Worm (Caenorhabditis elegans) whole organism, L3 larva: ENCODE data around the gene C12D5.9.

Source experiments
- R02D3.7 ChIP-seq: fragments of 150-350 bp; optimal IDR thresholded peaks from 2 replicates; lab custom pipeline; 2014; ENCODE audit warnings: missing biosample characterization, missing genetic modification characterization
- aly-2 ChIP-seq: fragments of 150-350 bp; optimal IDR thresholded peaks from 2 replicates; lab custom pipeline; 2014; ENCODE audit warnings: missing biosample characterization, missing genetic modification characterization
- ceh-16 ChIP-seq: sonication (generic microtip); optimal IDR thresholded peaks from 2 replicates; lab custom pipeline; 2017; ENCODE audit warnings: missing biosample characterization, missing genetic modification characterization
- ceh-28 ChIP-seq: fragments of 150-350 bp; optimal IDR thresholded peaks from 2 replicates; lab custom pipeline; 2014; ENCODE audit warnings: missing biosample characterization, missing genetic modification reagents, missing genetic modification characterization
- ceh-82 ChIP-seq: fragments of 150-350 bp; optimal IDR thresholded peaks from 2 replicates; lab custom pipeline; 2014; ENCODE audit warnings: missing biosample characterization, missing genetic modification characterization
- ceh-9 ChIP-seq: sonication (generic microtip); optimal IDR thresholded peaks from 2 replicates; lab custom pipeline; 2018; ENCODE audit warnings: missing biosample characterization, missing genetic modification characterization
- daf-12 ChIP-seq: fragments of 150-350 bp; optimal IDR thresholded peaks from 2 replicates; lab custom pipeline; 2014; ENCODE audit warnings: missing biosample characterization, missing genetic modification reagents, missing genetic modification characterization
- egl-5 ChIP-seq: fragments of 150-350 bp; optimal IDR thresholded peaks from 2 replicates; lab custom pipeline; 2017; ENCODE audit warnings: missing biosample characterization, missing genetic modification reagents, missing genetic modification characterization, inconsistent platforms
- elt-1 ChIP-seq: fragments of 150-350 bp; optimal IDR thresholded peaks from 2 replicates; lab custom pipeline; 2014; ENCODE audit warnings: missing biosample characterization, missing genetic modification characterization
- elt-2 ChIP-seq: sonication (generic microtip); optimal IDR thresholded peaks from 2 replicates; lab custom pipeline; 2016; ENCODE audit warnings: missing genetic modification reagents, mild to moderate bottlenecking, missing genetic modification characterization, missing compliant biosample characterization
- elt-3 ChIP-seq, 3 experiments: fragments of 150-350 bp in 1 of 3; sonication (generic microtip) in 2 of 3; optimal IDR thresholded peaks; 2 replicates in 2 of 3; 4 replicates in 1 of 3; lab custom pipeline; 2014 to 2017; ENCODE audit warnings: missing biosample characterization in 3 of 3, missing genetic modification characterization in 3 of 3
- eor-1 ChIP-seq, 2 experiments: fragments of 150-350 bp; optimal IDR thresholded peaks; 2 replicates each; lab custom pipeline; 2014 to 2018; ENCODE audit warnings: missing biosample characterization in 2 of 2, missing genetic modification characterization in 2 of 2
- fkh-2 ChIP-seq: fragments of 150-350 bp; optimal IDR thresholded peaks from 2 replicates; lab custom pipeline; 2014; ENCODE audit warnings: missing biosample characterization, missing genetic modification reagents, missing genetic modification characterization
- fos-1 ChIP-seq: fragments of 150-350 bp; optimal IDR thresholded peaks from 2 replicates; lab custom pipeline; 2014; ENCODE audit warnings: missing biosample characterization, missing genetic modification characterization
- jun-1 ChIP-seq: fragments of 150-350 bp; optimal IDR thresholded peaks from 2 replicates; lab custom pipeline; 2014; ENCODE audit warnings: missing biosample characterization, missing genetic modification reagents, missing genetic modification characterization
- lin-15B ChIP-seq: fragments of 150-350 bp; optimal IDR thresholded peaks from 2 replicates; lab custom pipeline; 2014; ENCODE audit warnings: missing biosample characterization, missing genetic modification characterization
- lin-39 ChIP-seq: fragments of 150-350 bp; optimal IDR thresholded peaks from 2 replicates; lab custom pipeline; 2018; ENCODE audit warnings: missing biosample characterization, missing genetic modification reagents, missing genetic modification characterization
- mdl-1 ChIP-seq: fragments of 150-350 bp; optimal IDR thresholded peaks from 2 replicates; lab custom pipeline; 2014; ENCODE audit warnings: missing biosample characterization, missing genetic modification characterization
- nfya-1 ChIP-seq: sonication (generic microtip); optimal IDR thresholded peaks from 2 replicates; lab custom pipeline; 2017; ENCODE audit warnings: missing genetic modification characterization, mild to moderate bottlenecking, missing compliant biosample characterization, antibody characterized with exemption, moderate library complexity; ENCODE audit not compliant: insufficient read depth
- nhr-12 ChIP-seq: fragments of 150-350 bp; optimal IDR thresholded peaks from 2 replicates; lab custom pipeline; 2014; ENCODE audit warnings: missing biosample characterization, missing genetic modification characterization
- nhr-23 ChIP-seq: fragments of 150-350 bp; optimal IDR thresholded peaks from 2 replicates; lab custom pipeline; 2014; ENCODE audit warnings: missing biosample characterization, missing genetic modification reagents, missing genetic modification characterization
- nhr-237 ChIP-seq: fragments of 150-350 bp; optimal IDR thresholded peaks from 2 replicates; lab custom pipeline; 2014; ENCODE audit warnings: missing biosample characterization, missing genetic modification characterization
- nhr-25 ChIP-seq: sonication (generic microtip); optimal IDR thresholded peaks from 2 replicates; lab custom pipeline; 2017; ENCODE audit warnings: missing biosample characterization, missing genetic modification characterization
- nhr-28 ChIP-seq: fragments of 150-350 bp; optimal IDR thresholded peaks from 2 replicates; lab custom pipeline; 2014; ENCODE audit warnings: missing biosample characterization, missing genetic modification characterization
- nhr-67 ChIP-seq: fragments of 150-350 bp; optimal IDR thresholded peaks from 2 replicates; lab custom pipeline; 2014; ENCODE audit warnings: missing biosample characterization, missing genetic modification characterization
- nhr-76 ChIP-seq: fragments of 150-350 bp; sonication (generic microtip); optimal IDR thresholded peaks from 5 replicates; lab custom pipeline; 2014; ENCODE audit warnings: missing biosample characterization, missing genetic modification characterization
- nhr-77 ChIP-seq: fragments of 150-350 bp; optimal IDR thresholded peaks from 2 replicates; lab custom pipeline; 2014; ENCODE audit warnings: missing biosample characterization, missing genetic modification characterization
- skn-1 ChIP-seq: fragments of 150-350 bp; optimal IDR thresholded peaks from 2 replicates; lab custom pipeline; 2014; ENCODE audit warnings: missing biosample characterization, missing genetic modification characterization
- snpc-4 ChIP-seq: fragments of 150-350 bp; optimal IDR thresholded peaks from 2 replicates; lab custom pipeline; 2014; ENCODE audit warnings: missing biosample characterization, missing genetic modification characterization
- tbx-2 ChIP-seq: sonication (generic microtip); optimal IDR thresholded peaks from 2 replicates; lab custom pipeline; 2016; ENCODE audit warnings: mild to moderate bottlenecking, missing genetic modification characterization, missing compliant biosample characterization
- unc-39 ChIP-seq: sonication (generic microtip); optimal IDR thresholded peaks from 4 replicates; lab custom pipeline; 2017; ENCODE audit warnings: missing biosample characterization, missing genetic modification characterization
- unc-62 ChIP-seq: fragments of 150-350 bp; sonication (generic microtip); optimal IDR thresholded peaks from 4 replicates; lab custom pipeline; 2014; ENCODE audit warnings: missing biosample characterization, missing genetic modification reagents, missing genetic modification characterization
- zag-1 ChIP-seq: fragments of 150-350 bp; optimal IDR thresholded peaks from 2 replicates; lab custom pipeline; 2014; ENCODE audit warnings: missing biosample characterization, missing genetic modification characterization
- ztf-4 ChIP-seq: fragments of 150-350 bp; optimal IDR thresholded peaks from 2 replicates; lab custom pipeline; 2014; ENCODE audit warnings: missing biosample characterization, missing genetic modification characterization

Gene C12D5.9

DNA sequence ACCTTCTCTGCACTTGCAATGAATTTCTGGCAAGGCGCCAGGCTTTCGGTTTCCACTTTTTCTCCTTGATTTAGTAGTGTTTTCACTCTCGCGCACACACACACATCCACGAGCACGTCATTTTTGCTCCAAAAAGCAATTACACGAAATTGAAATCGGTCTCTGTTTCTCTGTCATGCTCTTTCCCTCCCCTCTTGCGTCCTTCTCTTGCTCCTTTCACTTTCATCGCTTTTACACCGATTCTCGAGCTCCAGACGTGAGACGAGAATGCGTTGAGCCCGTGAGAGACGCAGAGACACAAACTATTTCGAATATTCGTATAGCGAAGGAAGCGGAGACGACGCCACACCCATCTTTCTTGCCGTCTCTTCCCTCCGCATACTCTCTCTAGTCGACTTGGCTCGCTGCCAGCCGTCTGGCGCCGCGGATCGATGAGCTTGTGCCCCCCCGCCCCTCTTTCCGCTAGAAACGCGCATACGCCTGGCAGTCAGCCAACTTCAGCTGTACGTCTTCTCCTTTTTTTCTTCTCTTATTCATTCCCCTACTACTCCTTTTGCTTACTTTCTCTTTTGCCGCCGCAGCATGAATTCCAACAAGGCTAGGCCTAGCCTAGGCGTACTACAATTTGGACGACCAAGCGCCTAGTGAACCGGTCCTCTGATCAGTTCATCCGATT is 38.4 kb upstream of the C12D5.9 start (continued):
- TF ChIP-seq ztf-4 (no peak), lin-39 (tag; lab: Kevin White, UChicago) (peak; percentile 72), jun-1 (peak; percentile 67), zag-1 (tag; lab: Kevin White, UChicago) (peak; percentile 39), elt-2 (tag; lab: Kevin White, UChicago) (peak; percentile 57), egl-5 (tag; lab: Kevin White, UChicago) (peak; percentile 41), elt-1 (tag; lab: Kevin White, UChicago) (no peak), ceh-82 (tag; lab: Kevin White, UChicago) (peak; percentile 55), elt-3 (tag; optimal IDR thresholded peaks at IDR 0.05; lab: Kevin White, UChicago) (no peak), unc-39 (tag; lab: Kevin White, UChicago) (no peak), nhr-77 (no peak), mdl-1 (tag; lab: Kevin White, UChicago) (peak; percentile 38), ceh-28 (peak; percentile 76), nhr-25 (tag; lab: Kevin White, UChicago) (peak; percentile 69), fkh-2 (no peak), ceh-9 (tag; lab: Kevin White, UChicago) (no peak), daf-12 (tag; lab: Kevin White, UChicago) (no peak), skn-1 (tag; lab: Kevin White, UChicago) (peak; percentile 20), fos-1 (tag; lab: Kevin White, UChicago) (no peak), aly-2 (tag; lab: Kevin White, UChicago) (no peak)

- no peak for TF ChIP-seq daf-12 (tag; lab: Kevin White, UChicago)
- TF ChIP-seq nfya-1, result peak; percentile 18
- TF ChIP-seq, all 47 proteins: peak for 1
Observed at ce11 chrV:7726927-7727326, 37.1 kb upstream of the C12D5.9 start.

ce11 chrV:7726202-7726601 is 36.4 kb upstream of the C12D5.9 start:
- TF ChIP-seq nhr-25 (tag; lab: Kevin White, UChicago), result no peak
- no peak for TF ChIP-seq elt-3 (tag; optimal IDR thresholded peaks at IDR 0.05; lab: Kevin White, UChicago)
- no peak for TF ChIP-seq lin-39 (tag; lab: Kevin White, UChicago)
- TF ChIP-seq nhr-28 (tag; lab: Kevin White, UChicago), result no peak
- no peak for TF ChIP-seq zag-1 (tag; lab: Kevin White, UChicago)
- TF ChIP-seq eor-1 (tag; optimal IDR thresholded peaks at IDR 0.05; lab: Kevin White, UChicago), result no peak
- no peak for TF ChIP-seq snpc-4
- no peak for TF ChIP-seq unc-62 (GFP tag; lab: Kevin White, UChicago)
- no peak for TF ChIP-seq skn-1 (tag; lab: Kevin White, UChicago)
- no peak for TF ChIP-seq R02D3.7 (tag; lab: Kevin White, UChicago)
- no peak for TF ChIP-seq mdl-1 (tag; lab: Kevin White, UChicago)
- no peak for TF ChIP-seq tbx-2 (tag; lab: Kevin White, UChicago)
- no peak for TF ChIP-seq nhr-12 (tag; lab: Kevin White, UChicago)
- TF ChIP-seq nhr-67 (tag; lab: Kevin White, UChicago), result no peak
- no peak for TF ChIP-seq elt-2 (tag; lab: Kevin White, UChicago)
- TF ChIP-seq, all 47 proteins: peak for 0

DNA sequence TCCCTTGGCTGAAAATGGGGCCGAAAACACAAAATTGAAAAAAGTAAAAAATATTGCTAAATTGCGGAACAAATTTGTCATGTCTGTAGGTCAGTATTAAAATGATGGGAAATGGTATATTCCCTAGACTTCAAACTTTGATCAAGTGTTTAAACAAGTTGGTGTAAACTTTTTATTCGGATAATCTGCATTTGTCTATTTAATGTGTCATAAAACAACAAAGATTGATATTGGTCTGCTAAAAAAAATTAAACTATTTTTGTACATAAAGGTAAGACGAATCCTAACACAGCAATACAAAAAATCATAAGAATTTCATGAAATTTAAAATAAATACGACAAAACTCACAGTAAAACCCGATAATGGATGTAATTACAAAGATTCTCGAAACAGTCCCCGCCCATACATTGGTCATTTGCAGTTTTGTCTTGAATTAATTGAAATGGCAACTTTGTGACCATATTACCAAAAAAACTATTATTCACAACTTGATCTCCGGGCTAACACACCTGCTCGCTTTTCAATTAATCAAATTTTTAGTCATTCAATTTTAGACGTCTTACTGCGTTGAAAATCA is 34.3 kb upstream of the C12D5.9 start, which contains the start of the genes ZK105.6 and ZK105.8:
TSS of gene ZK105.6 (minus strand) at position 101 of the 578 bp plus-strand sequence.
TSS of gene ZK105.8 (plus strand) at position 528 of the 578 bp plus-strand sequence.
- no peak for TF ChIP-seq ceh-82 (tag; lab: Kevin White, UChicago)
- TF ChIP-seq ceh-28, result no peak
- TF ChIP-seq nhr-28 (tag; lab: Kevin White, UChicago), result no peak
- no peak for TF ChIP-seq nhr-76
- no peak for TF ChIP-seq lin-15B
- no peak for TF ChIP-seq aly-2 (tag; lab: Kevin White, UChicago)
- no peak for TF ChIP-seq R02D3.7 (tag; lab: Kevin White, UChicago)
- no peak for TF ChIP-seq unc-39 (tag; lab: Kevin White, UChicago)
- no peak for TF ChIP-seq nhr-12 (tag; lab: Kevin White, UChicago)
- no peak for TF ChIP-seq ceh-16 (tag; lab: Kevin White, UChicago)
- no peak for TF ChIP-seq snpc-4
- no peak for TF ChIP-seq nhr-23
- no peak for TF ChIP-seq egl-5 (tag; lab: Kevin White, UChicago)
- no peak for TF ChIP-seq skn-1 (tag; lab: Kevin White, UChicago)
- no peak for TF ChIP-seq ztf-4
- no peak for TF ChIP-seq nhr-237 (tag; lab: Kevin White, UChicago)
